Worm (Caenorhabditis elegans): ENCODE data around the gene skp-1.

skp-1 gene

DNA sequence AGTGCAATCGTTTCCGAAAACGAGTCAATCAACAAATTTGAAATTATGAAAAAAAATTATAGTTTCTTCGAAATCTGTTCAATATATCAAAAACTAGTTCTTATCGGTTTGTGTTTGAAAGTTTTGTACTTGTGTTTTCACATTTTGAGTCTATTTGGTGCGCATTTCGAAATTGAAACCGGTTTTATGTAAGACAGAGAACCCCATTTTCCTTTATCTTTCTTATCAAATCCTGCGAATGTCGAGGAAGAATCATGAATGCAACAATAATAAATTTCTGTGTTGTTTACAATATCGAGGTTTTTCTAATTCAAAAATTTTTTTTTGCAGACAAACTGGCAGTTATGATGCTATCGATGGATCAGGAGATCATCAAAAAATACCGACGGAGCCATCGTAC is 37.6 kb downstream of the skp-1 start:
- TF ChIP-seq nhr-25 (tag; optimal IDR thresholded peaks at IDR 0.05) (peak; percentile 21), lin-39 (tag; optimal IDR thresholded peaks at IDR 0.05) (no peak), nhr-21 (tag; optimal IDR thresholded peaks at IDR 0.05) (peak; percentile 10)

DNA sequence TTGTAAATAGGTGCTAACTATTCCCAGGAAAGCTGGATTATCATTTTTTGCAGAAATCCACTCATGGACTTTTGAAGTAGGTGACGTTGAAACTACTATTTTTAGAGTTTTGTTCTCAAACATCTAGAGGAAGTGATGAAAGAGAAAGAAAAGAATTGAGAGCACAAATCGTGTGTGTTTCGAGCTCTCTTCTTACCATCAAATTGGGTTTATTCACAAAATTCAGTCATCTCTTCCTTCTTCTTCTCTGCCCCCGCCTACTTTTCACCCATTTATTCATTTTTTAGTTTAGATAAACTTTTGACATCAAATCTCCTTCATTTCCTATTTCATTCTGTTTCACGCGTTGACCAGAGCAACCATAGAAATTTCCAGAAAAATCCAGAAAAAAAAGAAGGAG is 41.6 kb downstream of the skp-1 start, which contains the start of gene W05E10.2:
TSS of gene W05E10.2 (plus strand) at position 301 of the 400 bp plus-strand sequence.
- TF ChIP-seq lin-39 (tag; optimal IDR thresholded peaks at IDR 0.05) (no peak), nhr-129 (tag; optimal IDR thresholded peaks at IDR 0.05) (no peak), elt-3 (tag; optimal IDR thresholded peaks at IDR 0.05) (no peak), aly-2 (tag; optimal IDR thresholded peaks at IDR 0.05) (no peak), nhr-237 (tag; optimal IDR thresholded peaks at IDR 0.05) (no peak), nhr-10 (tag; optimal IDR thresholded peaks at IDR 0.05) (no peak), unc-55 (GFP tag; optimal IDR thresholded peaks at IDR 0.05) (no peak), lin-13 (GFP tag; optimal IDR thresholded peaks at IDR 0.05) (no peak), crh-2 (tag; optimal IDR thresholded peaks at IDR 0.05) (no peak), ama-1 (optimal IDR thresholded peaks at IDR 0.05) (no peak), fos-1 (tag; optimal IDR thresholded peaks at IDR 0.05) (no peak), elt-1 (tag; optimal IDR thresholded peaks at IDR 0.05) (no peak), Y55F3AM.14 (GFP tag; optimal IDR thresholded peaks at IDR 0.05) (no peak)

DNA sequence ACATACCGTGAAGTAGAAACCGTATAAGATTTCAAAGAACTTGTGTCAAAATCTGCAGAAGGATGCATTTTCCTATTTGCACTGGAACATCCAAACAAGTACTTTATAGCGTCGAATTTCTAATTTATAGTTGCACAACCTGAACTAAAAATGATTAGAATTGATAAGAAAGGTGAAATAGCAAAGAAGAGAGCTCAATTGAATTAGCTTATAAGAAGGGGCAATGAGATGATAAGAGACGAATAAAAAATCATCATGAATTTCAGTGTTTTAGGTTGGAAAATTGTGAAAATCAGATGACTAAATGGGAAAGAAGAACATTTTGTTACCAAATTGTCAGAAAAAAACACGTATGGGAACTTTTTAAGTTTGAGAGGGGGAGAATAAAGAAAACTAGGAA is 46.3 kb downstream of the skp-1 start, which contains the start of gene W05E10.1:
TSS of gene W05E10.1 (minus strand) at position 139 of the 400 bp plus-strand sequence.
- TF ChIP-seq aly-2 (tag; optimal IDR thresholded peaks at IDR 0.05) (no peak), alr-1 (tag; optimal IDR thresholded peaks at IDR 0.05) (no peak), skn-1 (tag; optimal IDR thresholded peaks at IDR 0.05) (peak; percentile 38), fos-1 (tag; optimal IDR thresholded peaks at IDR 0.05) (peak; percentile 84)

DNA sequence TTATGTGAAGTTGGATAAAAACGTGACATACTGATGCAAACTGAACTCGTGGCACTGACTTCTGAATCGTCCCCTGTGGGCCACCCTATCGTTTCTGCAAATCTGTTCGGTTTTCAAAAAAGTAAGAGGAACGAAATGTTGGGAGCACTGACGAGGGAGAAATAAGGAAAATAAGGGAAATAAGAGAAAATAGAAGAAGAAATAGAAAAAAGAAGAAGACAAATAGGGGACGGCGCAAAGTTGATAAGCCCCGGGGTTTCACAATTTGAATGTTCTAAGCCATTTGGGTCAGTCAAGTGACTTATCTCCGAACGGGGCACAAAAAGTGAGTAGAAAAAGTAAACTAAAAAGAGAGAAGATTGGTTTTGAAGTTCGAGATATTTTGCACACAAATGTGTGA is 50.3 kb downstream of the skp-1 start, which contains the start of gene W05E10.5:
TSS of gene W05E10.5 (minus strand) at position 101 of the 400 bp plus-strand sequence.
- no peak for TF ChIP-seq R02D3.7 (tag; optimal IDR thresholded peaks at IDR 0.05)
- no peak for TF ChIP-seq ceh-82 (tag; optimal IDR thresholded peaks at IDR 0.05)
- TF ChIP-seq sma-3 (GFP tag; optimal IDR thresholded peaks at IDR 0.05), result no peak
- no peak for TF ChIP-seq mab-5 (tag; optimal IDR thresholded peaks at IDR 0.05)
- no peak for TF ChIP-seq snpc-4 (tag; optimal IDR thresholded peaks at IDR 0.05)
- no peak for TF ChIP-seq ztf-1 (GFP tag; conservative IDR thresholded peaks at IDR 0.05)
- TF ChIP-seq elt-1 (tag; optimal IDR thresholded peaks at IDR 0.05), result no peak
- no peak for TF ChIP-seq mbf-1 (tag; optimal IDR thresholded peaks at IDR 0.05)
- TF ChIP-seq elt-3 (tag; optimal IDR thresholded peaks at IDR 0.05), result no peak
- no peak for TF ChIP-seq zag-1 (tag; optimal IDR thresholded peaks at IDR 0.05)
- no peak for TF ChIP-seq lin-13 (GFP tag; optimal IDR thresholded peaks at IDR 0.05)
- TF ChIP-seq C34F6.9 (tag; optimal IDR thresholded peaks at IDR 0.05), result no peak
- no peak for TF ChIP-seq skn-1 (tag; optimal IDR thresholded peaks at IDR 0.05)
- no peak for TF ChIP-seq nhr-129 (tag; optimal IDR thresholded peaks at IDR 0.05)

DNA sequence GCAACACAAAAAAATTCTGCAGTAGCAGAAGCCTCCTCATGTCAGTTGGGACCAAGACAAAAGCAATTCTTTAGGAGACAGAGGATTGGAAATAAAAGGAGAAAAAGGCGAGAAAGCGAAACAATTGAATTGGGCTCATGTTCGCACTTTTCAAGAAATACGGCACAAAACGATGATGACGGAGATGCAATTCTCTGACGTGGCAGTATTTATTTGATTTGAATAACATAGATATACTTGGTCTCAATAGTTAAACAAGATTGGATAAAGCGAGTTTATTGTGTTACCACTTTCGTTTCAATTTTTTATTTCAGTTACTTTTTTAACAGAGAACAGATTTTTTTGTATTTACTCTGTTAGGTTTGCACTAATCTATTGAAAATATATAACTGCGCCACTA is 52.2 kb downstream of the skp-1 start:
- no peak for TF ChIP-seq sma-9 (GFP tag; optimal IDR thresholded peaks at IDR 0.05)
- no peak for TF ChIP-seq sma-9 (tag; optimal IDR thresholded peaks at IDR 0.05)
- TF ChIP-seq sem-4 (tag; optimal IDR thresholded peaks at IDR 0.05), result peak; percentile 66
- TF ChIP-seq C34F6.9 (tag; optimal IDR thresholded peaks at IDR 0.05), result no peak
- no peak for TF ChIP-seq ZK546.5 (tag; optimal IDR thresholded peaks at IDR 0.05)
- TF ChIP-seq alr-1 (tag; optimal IDR thresholded peaks at IDR 0.05), result no peak
- TF ChIP-seq mab-5 (tag; optimal IDR thresholded peaks at IDR 0.05), result no peak
- no peak for TF ChIP-seq nhr-11 (tag; optimal IDR thresholded peaks at IDR 0.05)
- no peak for TF ChIP-seq nhr-21 (tag; optimal IDR thresholded peaks at IDR 0.05)
- no peak for TF ChIP-seq F13H6.1 (tag; optimal IDR thresholded peaks at IDR 0.05)
- TF ChIP-seq elt-1 (tag; optimal IDR thresholded peaks at IDR 0.05), result no peak
- no peak for TF ChIP-seq unc-55 (GFP tag; optimal IDR thresholded peaks at IDR 0.05)
- TF ChIP-seq lin-39 (tag; optimal IDR thresholded peaks at IDR 0.05), result no peak
- TF ChIP-seq crh-2 (tag; optimal IDR thresholded peaks at IDR 0.05), result peak; percentile 28
- no peak for TF ChIP-seq ama-1 (optimal IDR thresholded peaks at IDR 0.05)
- peak in 1 of 2 experiments; percentile 16 for TF ChIP-seq lsy-2 (tag; optimal IDR thresholded peaks at IDR 0.05)
- no peak for TF ChIP-seq peb-1 (tag; optimal IDR thresholded peaks at IDR 0.05)
- no peak for TF ChIP-seq lin-13 (GFP tag; optimal IDR thresholded peaks at IDR 0.05)
- no peak for TF ChIP-seq skn-1 (tag; optimal IDR thresholded peaks at IDR 0.05)
- peak; percentile 6 for TF ChIP-seq zag-1 (tag; optimal IDR thresholded peaks at IDR 0.05)
- TF ChIP-seq nhr-23 (tag; optimal IDR thresholded peaks at IDR 0.05), result no peak
- no peak for TF ChIP-seq nhr-129 (tag; optimal IDR thresholded peaks at IDR 0.05)

Data from whole organism, L2 larva.